Fruit fly (Drosophila melanogaster): ENCODE results near the gene CG43271.

dm6 chr2L:17960214-17960613, 45.4 kb upstream of the CG43271 start:
- peak; percentile 85 to 88 for TF ChIP-seq CTCF (optimal IDR thresholded peaks at IDR 0.05)
- TF ChIP-seq CG8478 (optimal IDR thresholded peaks at IDR 0.05) = no peak
